Fruit fly (Drosophila melanogaster): ENCODE data around the gene CG32119.

Gene CG32119

DNA sequence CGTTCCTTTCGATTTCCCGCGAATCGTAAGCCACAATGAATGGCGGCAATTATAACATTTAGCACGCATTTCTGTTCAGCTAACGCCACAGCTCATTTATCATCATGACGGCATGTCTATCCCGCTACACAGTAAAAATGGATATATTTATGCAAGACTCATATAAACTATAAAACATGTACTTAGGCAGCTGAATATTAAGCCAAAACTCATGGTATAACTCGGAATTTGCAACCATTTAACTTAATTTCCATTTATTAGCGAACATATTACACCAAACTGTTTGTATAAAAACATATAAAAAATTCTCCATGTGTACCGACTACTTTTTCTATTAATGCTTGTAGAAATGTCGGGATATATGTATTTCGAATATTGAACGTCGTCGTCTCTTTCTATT, 4.3 kb downstream of the CG32119 start:
- TF ChIP-seq dac (GFP tag; optimal IDR thresholded peaks at IDR 0.05) (no peak), lz (GFP tag; optimal IDR thresholded peaks at IDR 0.05) (no peak), CG15336 (GFP tag; IDR thresholded peaks at IDR 0.05) (0 out of 2 replicates have a peak, but pooled peaks have one; percentile 22)

DNA sequence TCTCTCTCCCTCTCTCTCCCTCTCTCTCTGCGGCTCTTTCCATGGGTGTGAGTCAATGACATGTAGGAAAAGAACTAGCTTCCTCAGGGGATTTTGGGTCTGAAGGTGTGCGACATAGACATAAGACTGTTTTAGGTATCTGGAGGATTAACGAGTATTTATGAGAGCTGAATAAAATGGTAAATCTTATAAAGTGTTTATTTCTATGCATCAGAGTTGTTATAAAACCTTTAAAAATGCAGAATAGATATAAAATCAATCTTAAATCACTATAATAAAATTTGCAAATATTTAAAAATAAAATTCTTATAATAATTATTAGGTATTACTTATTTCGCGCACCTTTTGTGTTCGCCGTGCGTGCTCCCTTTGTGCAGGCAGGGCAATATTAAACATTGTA, 11.4 kb downstream of the CG32119 start:
- TF ChIP-seq dsx (GFP tag; optimal IDR thresholded peaks at IDR 0.05; ENCODE audit: poor library complexity, severe bottlenecking) (peak; percentile 46), CG6276 (GFP tag; optimal IDR thresholded peaks at IDR 0.05) (peak; percentile 17), CG3032 (tag; optimal IDR thresholded peaks at IDR 0.05) (peak; percentile 24), CG15336 (GFP tag; IDR thresholded peaks at IDR 0.05) (0 out of 2 replicates have a peak, but pooled peaks have one; percentile 12), fd85E (GFP tag; optimal IDR thresholded peaks at IDR 0.05) (no peak), CG32006 (GFP tag; optimal IDR thresholded peaks at IDR 0.05) (peak; percentile 29)

DNA sequence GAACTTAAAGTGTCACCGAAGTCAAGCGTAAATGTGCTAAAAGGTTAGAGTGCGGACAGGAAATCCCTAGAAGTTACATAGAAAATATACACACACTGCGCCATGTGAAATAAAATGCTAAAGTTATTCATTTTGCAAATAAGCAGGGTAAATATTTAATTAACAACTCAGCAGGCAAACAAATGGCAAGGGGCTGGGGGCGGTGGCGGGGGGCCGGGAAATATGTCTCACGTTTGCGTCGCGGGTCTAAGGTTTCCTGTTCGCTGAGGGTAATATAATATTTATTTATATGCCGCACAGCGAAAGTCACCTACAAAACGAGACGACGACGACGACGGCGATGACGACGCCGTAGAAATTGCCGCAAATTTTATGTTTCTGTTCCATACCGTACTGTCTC, 11.9 kb downstream of the CG32119 start:
- TF ChIP-seq CG8632 (GFP tag; optimal IDR thresholded peaks at IDR 0.05) = peak; percentile 35
- no peak for TF ChIP-seq Met (GFP tag; optimal IDR thresholded peaks at IDR 0.05)
- TF ChIP-seq Ets96B (tag; optimal IDR thresholded peaks at IDR 0.05) = no peak
- TF ChIP-seq fkh (GFP tag; optimal IDR thresholded peaks at IDR 0.05) = peak; percentile 96
- TF ChIP-seq net (GFP tag; optimal IDR thresholded peaks at IDR 0.05) = peak; percentile 38
- peak; percentile 2 for TF ChIP-seq esn (GFP tag; optimal IDR thresholded peaks at IDR 0.05)
- no peak for TF ChIP-seq Eip93F (GFP tag; optimal IDR thresholded peaks at IDR 0.05)
- peak; percentile 28 for TF ChIP-seq OdsH (GFP tag; optimal IDR thresholded peaks at IDR 0.05)
- TF ChIP-seq CG9139 (GFP tag; optimal IDR thresholded peaks at IDR 0.05) = no peak
- peak; percentile 24 for TF ChIP-seq CG34406 (GFP tag; optimal IDR thresholded peaks at IDR 0.05)
- TF ChIP-seq CG8119 (GFP tag; IDR thresholded peaks at IDR 0.05) = 0 out of 3 replicates have a peak, but pooled peaks have one; percentile 18
- peak; percentile 8 for TF ChIP-seq pdm3 (GFP tag; optimal IDR thresholded peaks at IDR 0.05)
- peak; percentile 10 for TF ChIP-seq CG3919 (GFP tag; optimal IDR thresholded peaks at IDR 0.05)
- peak; percentile 33 for TF ChIP-seq vri (GFP tag; optimal IDR thresholded peaks at IDR 0.05)
- peak in 1 of 2 experiments; percentile 2 for TF ChIP-seq ss (GFP tag; optimal IDR thresholded peaks at IDR 0.05)
- peak; percentile 8 for TF ChIP-seq CG6792 (GFP tag; optimal IDR thresholded peaks at IDR 0.05)
- TF ChIP-seq CG8319 (GFP tag; optimal IDR thresholded peaks at IDR 0.05) = no peak
- peak; percentile 62 for TF ChIP-seq CG6163 (GFP tag; IDR thresholded peaks at IDR 0.05)
- no peak for TF ChIP-seq Lpt (GFP tag; optimal IDR thresholded peaks at IDR 0.05)
- TF ChIP-seq CG4318 (GFP tag; optimal IDR thresholded peaks at IDR 0.05) = no peak
- TF ChIP-seq CG1621 (tag; optimal IDR thresholded peaks at IDR 0.05) = peak; percentile 6
- peak in 1 of 2 experiments; percentile 25 for TF ChIP-seq salr (GFP tag; optimal IDR thresholded peaks at IDR 0.05)
- TF ChIP-seq CG10631 (GFP tag; optimal IDR thresholded peaks at IDR 0.05) = peak; percentile 38
- TF ChIP-seq achi (GFP tag; optimal IDR thresholded peaks at IDR 0.05) = peak; percentile 5
- TF ChIP-seq spab (GFP tag; optimal IDR thresholded peaks at IDR 0.05) = peak; percentile 2
- peak; percentile 67 for TF ChIP-seq Eip78C (GFP tag)

DNA sequence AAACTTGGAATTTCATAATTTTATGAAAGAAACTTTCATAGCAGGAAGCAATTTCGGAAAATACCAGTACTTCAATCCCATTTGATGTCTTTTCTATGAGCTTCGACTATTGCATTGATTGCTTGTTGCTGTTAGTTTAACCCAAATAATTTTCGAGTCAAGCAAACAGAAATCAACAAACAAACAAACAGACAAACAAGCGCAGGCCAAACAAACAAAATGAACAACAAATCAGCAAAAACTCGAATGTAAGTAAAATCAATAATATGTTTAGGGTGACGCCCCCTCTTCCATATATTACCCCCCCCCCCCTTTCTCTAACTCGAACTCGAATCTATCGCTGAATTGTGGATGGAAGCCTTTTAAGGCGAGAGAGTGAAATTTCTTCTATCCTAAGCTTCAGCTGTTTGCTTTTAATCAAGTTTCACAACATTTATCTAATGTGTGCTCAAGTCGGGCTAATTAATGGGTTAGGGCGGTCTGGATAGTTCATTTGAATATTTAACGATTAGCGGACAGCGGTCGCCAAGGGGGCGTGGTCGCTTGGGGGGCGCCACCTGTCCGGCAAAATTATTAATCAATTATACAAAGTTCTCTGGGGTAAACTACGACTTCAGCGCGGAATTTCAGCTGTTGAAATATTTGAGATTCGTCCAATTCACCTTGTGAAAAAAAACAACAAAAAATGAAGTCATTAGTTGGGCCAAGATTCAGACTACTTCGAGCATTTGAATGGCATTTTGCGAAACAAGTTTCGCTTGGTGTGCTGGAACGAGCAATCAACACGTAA, 12.8 kb downstream of the CG32119 start:
- TF ChIP-seq Eip78C (GFP tag) (peak; percentile 27), salr (GFP tag; optimal IDR thresholded peaks at IDR 0.05) (no peak), fkh (GFP tag; optimal IDR thresholded peaks at IDR 0.05) (peak; percentile 88)
